Worm (Caenorhabditis elegans): ENCODE data around the gene K09E9.4.

ce11 chrX:15591068-15591467 lies 39.2 kb downstream of the K09E9.4 start, which contains the start of gene usp-33:
- no peak for TF ChIP-seq nhr-12 (tag; optimal IDR thresholded peaks at IDR 0.05)
- no peak for TF ChIP-seq zag-1 (tag; optimal IDR thresholded peaks at IDR 0.05)
- TF ChIP-seq ztf-11 (tag; optimal IDR thresholded peaks at IDR 0.05), result no peak
- TF ChIP-seq snpc-4 (tag; optimal IDR thresholded peaks at IDR 0.05), result no peak
- no peak for TF ChIP-seq tlp-1 (tag; optimal IDR thresholded peaks at IDR 0.05)
- TF ChIP-seq nhr-76 (tag; optimal IDR thresholded peaks at IDR 0.05), result no peak
- TF ChIP-seq sup-37 (GFP tag; optimal IDR thresholded peaks at IDR 0.05), result no peak
- TF ChIP-seq ceh-88 (GFP tag; IDR thresholded peaks at IDR 0.05), result no peak
- no peak for TF ChIP-seq nhr-11 (tag; optimal IDR thresholded peaks at IDR 0.05)
- TF ChIP-seq egl-27 (tag; optimal IDR thresholded peaks at IDR 0.05), result no peak
- TF ChIP-seq elt-3 (tag; optimal IDR thresholded peaks at IDR 0.05), result no peak
- TF ChIP-seq nhr-84 (tag; optimal IDR thresholded peaks at IDR 0.05), result no peak
